Fruit fly (Drosophila melanogaster): ENCODE results near the gene Rpp20.

The Rpp20 gene

DNA sequence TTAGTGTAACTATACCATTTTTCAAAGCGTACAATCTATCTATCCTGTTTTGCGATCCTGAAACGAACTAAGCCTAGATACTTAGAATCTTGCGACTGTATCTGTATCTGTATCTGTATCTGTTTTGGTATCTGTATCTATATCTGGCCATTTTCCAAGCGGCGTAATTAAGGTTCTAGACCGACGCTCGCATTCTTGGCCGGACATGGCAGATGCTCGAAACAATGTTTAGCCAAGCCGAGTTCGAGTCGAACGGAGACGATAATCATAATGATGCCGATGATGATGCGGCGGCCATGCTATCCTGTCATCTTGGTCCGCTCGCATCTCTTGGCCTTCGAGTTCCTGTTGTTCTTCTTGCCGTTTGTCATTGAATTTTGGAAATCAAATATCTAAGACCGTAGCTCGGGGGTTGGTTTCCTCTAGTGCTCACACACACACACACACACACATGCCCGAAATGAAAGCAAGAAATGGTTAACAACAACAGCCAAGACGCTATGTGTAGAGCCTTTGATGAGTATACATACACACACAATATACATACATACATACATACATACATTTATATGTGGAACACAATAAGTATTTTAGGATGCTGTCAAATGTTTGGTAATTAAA lies 27.9 kb downstream of the Rpp20 start:
- TF ChIP-seq CG12605 (GFP tag; IDR thresholded peaks at IDR 0.05): no peak
- TF ChIP-seq D1 (tag; optimal IDR thresholded peaks at IDR 0.05): no peak
- TF ChIP-seq CG15710 (tag; optimal IDR thresholded peaks at IDR 0.05): no peak
- no peak for TF ChIP-seq CG4496 (GFP tag; IDR thresholded peaks at IDR 0.05)
- no peak for TF ChIP-seq CG34367 (tag; optimal IDR thresholded peaks at IDR 0.05)
- TF ChIP-seq Snoo (tag; optimal IDR thresholded peaks at IDR 0.05): no peak
- no peak for TF ChIP-seq CG8159 (tag; optimal IDR thresholded peaks at IDR 0.05)
- TF ChIP-seq CG17806 (tag; optimal IDR thresholded peaks at IDR 0.05): no peak
- no peak for TF ChIP-seq CG13204 (GFP tag; optimal IDR thresholded peaks at IDR 0.05)

DNA sequence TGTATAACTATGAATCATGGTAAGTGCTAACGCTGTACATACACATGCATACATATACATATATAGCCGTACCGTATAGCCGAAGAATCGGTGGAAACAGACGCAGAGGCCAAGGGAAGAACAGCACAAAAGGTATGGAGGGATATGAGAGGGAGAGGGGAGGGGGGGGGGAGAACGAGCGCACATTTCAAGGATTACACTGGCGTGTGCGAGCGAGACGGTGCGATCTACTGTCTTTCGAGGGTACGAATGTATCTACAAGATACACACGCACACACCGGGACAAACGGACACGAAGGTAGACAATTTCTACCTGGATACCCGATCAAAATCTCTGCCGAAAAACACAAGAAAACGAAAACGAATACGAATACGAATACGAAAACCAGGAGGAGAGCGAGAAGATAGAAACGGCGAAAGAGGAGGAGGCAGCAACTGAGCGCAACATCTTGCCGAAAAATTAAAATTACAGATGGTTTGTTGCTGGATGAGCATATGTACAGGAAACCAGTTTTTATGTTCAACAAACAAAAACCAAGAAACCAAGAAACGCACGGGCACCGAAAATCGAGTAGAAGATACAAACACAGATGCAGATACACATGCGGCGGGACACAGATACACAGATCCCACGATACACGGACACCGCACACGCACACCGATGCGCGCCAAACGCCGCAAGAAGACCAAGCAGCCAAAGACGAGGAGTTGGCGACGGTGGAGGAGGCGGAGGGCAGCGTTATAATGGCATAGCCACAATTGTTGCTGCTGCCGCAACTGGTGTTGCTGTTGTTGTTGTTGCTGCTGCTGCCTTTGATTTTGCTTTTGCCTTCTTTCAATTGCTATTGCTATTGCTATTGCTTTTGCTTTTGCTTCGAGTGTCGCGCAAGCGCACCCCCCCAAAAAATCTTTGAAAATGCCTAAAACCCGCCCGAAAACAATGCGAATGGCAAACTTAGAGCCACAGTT lies 29.8 kb downstream of the Rpp20 start:
- TF ChIP-seq CG17806 (tag; optimal IDR thresholded peaks at IDR 0.05): no peak
- TF ChIP-seq Ets98B (GFP tag; IDR thresholded peaks at IDR 0.05): no peak
- no peak for TF ChIP-seq gl (tag; optimal IDR thresholded peaks at IDR 0.05)
- peak; percentile 38; the same call in 1 of the 3 replicates for TF ChIP-seq CG4496 (GFP tag; IDR thresholded peaks at IDR 0.05)
- TF ChIP-seq Snoo (tag; optimal IDR thresholded peaks at IDR 0.05): no peak
- TF ChIP-seq CG13204 (GFP tag; optimal IDR thresholded peaks at IDR 0.05): peak; percentile 43
- no peak for TF ChIP-seq D1 (tag; optimal IDR thresholded peaks at IDR 0.05)

DNA sequence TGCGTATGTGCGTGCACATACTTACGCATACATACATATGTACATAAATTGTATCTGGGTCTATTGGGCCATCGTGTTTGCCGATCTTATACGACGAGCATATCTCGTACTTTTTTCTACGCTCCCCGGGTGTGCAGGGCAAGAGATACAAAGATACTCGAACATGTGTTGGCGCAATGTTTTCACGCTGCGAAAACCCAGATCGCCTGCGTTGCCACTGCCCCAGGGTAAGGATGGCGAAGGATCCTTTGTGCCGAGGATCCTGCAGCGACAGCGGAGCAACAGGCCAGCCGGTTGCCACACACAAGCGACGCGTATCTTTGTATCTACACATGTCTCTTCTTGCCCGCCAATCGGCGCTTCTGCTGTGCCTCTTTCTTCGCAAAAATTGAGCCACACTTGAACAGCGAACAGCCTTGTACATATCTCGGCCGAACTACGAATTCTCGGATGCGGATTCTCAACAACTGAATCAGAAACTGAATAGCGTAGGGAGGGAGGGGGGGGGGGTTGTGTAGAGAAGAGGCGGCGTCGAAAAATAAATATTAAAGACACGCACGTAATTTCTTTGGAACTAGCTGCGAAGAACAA lies 30.9 kb downstream of the Rpp20 start:
- no peak for TF ChIP-seq CG34367 (tag; optimal IDR thresholded peaks at IDR 0.05)
- no peak for TF ChIP-seq gl (tag; optimal IDR thresholded peaks at IDR 0.05)
- TF ChIP-seq Pif1B (GFP tag; optimal IDR thresholded peaks at IDR 0.05): no peak
- TF ChIP-seq CG8301 (tag; optimal IDR thresholded peaks at IDR 0.05): no peak
- TF ChIP-seq CG14655 (GFP tag; optimal IDR thresholded peaks at IDR 0.05): no peak
- TF ChIP-seq CG12605 (GFP tag; IDR thresholded peaks at IDR 0.05): no peak
- TF ChIP-seq CG17806 (tag; optimal IDR thresholded peaks at IDR 0.05): no peak
- TF ChIP-seq EcR (GFP tag; optimal IDR thresholded peaks at IDR 0.05): no peak
- TF ChIP-seq rn (GFP tag; IDR thresholded peaks at IDR 0.05): no peak
- no peak for TF ChIP-seq Snoo (tag; optimal IDR thresholded peaks at IDR 0.05)
- TF ChIP-seq CG4496 (GFP tag; IDR thresholded peaks at IDR 0.05): no peak; the same call in 2 of the 3 replicates
- no peak for TF ChIP-seq fd96Ca (GFP tag; IDR thresholded peaks at IDR 0.05)
- TF ChIP-seq CG32121 (GFP tag; IDR thresholded peaks at IDR 0.05): no peak

- TF ChIP-seq CG8159 (tag; optimal IDR thresholded peaks at IDR 0.05) (no peak), gl (tag; optimal IDR thresholded peaks at IDR 0.05) (no peak), CG4496 (GFP tag; IDR thresholded peaks at IDR 0.05) (no peak), Pif1A (GFP tag; optimal IDR thresholded peaks at IDR 0.05) (no peak), CG17806 (tag; optimal IDR thresholded peaks at IDR 0.05) (no peak), CG13204 (GFP tag; optimal IDR thresholded peaks at IDR 0.05) (no peak), CG32121 (GFP tag; IDR thresholded peaks at IDR 0.05) (no peak), Pif1B (GFP tag; optimal IDR thresholded peaks at IDR 0.05) (no peak), fd96Ca (GFP tag; IDR thresholded peaks at IDR 0.05) (no peak), Ets98B (GFP tag; IDR thresholded peaks at IDR 0.05) (no peak), EcR (GFP tag; optimal IDR thresholded peaks at IDR 0.05) (no peak), CG8301 (tag; optimal IDR thresholded peaks at IDR 0.05) (no peak), D1 (tag; optimal IDR thresholded peaks at IDR 0.05) (no peak)
Observed at dm6 chrX:19781861-19782260, 37.6 kb downstream of the Rpp20 start.

DNA sequence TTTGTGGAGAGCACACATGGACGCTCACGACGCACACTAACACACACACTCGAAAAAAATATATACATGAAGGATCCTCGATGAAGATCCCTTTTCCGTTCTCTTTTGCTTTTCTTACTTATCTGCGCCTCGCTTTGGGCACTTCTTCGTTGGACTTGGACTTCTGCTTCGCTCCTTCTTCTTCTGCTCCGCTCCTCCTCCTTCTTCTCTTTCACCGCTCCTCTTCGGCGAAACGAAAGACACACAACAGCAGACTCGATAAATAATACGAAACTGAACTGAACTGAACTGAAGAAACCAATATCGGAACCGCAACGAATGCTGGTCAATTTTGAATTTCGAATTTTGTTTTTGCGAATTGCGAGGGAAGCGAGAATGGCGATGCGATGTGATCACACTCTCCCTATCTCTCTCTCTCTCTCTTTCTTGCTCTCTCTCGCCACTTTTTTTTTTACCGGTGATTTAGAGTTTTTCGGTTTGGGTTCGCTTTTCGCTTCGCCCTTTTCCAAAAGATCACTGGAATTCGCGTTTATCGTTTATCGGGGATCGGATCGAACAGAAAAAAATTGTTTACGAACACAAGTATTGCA lies 38.6 kb downstream of the Rpp20 start:
- no peak for TF ChIP-seq EcR (GFP tag; optimal IDR thresholded peaks at IDR 0.05)
- TF ChIP-seq Pif1B (GFP tag; optimal IDR thresholded peaks at IDR 0.05): no peak
- no peak for TF ChIP-seq CG14655 (GFP tag; optimal IDR thresholded peaks at IDR 0.05)
- TF ChIP-seq Snoo (tag; optimal IDR thresholded peaks at IDR 0.05): no peak
- no peak for TF ChIP-seq Pif1A (GFP tag; optimal IDR thresholded peaks at IDR 0.05)
- no peak for TF ChIP-seq CG12605 (GFP tag; IDR thresholded peaks at IDR 0.05)
- no peak for TF ChIP-seq D1 (tag; optimal IDR thresholded peaks at IDR 0.05)
- TF ChIP-seq CG10348 (GFP tag; IDR thresholded peaks at IDR 0.05): no peak

DNA sequence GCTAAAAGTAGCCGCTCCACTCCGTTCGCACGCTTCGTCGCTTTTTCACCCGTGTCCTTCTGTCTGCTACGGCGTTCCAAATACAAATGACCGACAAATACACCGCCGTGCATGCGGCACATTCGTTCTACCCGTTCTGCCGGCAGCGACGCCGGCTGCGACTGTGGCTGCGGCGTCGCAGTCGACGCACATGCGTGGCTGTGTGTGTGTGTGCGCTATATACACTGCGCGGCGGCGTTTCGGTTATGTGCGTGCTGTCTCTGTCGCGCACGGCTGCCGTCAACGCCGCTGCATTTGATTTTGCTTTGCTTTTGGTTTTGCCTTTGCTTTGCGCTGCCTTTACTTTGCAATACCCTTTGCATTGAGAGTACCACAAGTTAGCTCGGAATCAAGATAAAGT lies 39.2 kb downstream of the Rpp20 start, which contains the start of gene zld:
Gene zld, minus strand, starts transcription at position 92 of the 400 bp plus-strand sequence.
- TF ChIP-seq CG12605 (GFP tag; IDR thresholded peaks at IDR 0.05) (no peak), CG15710 (tag; optimal IDR thresholded peaks at IDR 0.05) (no peak), Ets98B (GFP tag; IDR thresholded peaks at IDR 0.05) (no peak), CG10348 (GFP tag; IDR thresholded peaks at IDR 0.05) (no peak), CG13204 (GFP tag; optimal IDR thresholded peaks at IDR 0.05) (peak; percentile 81), CG4496 (GFP tag; IDR thresholded peaks at IDR 0.05) (peak; percentile 56; the same call in 2 of the 3 replicates)

All from whole organism, pupa.